Fruit fly (Drosophila melanogaster): ENCODE data around the gene CG43335.

Gene CG43335

DNA sequence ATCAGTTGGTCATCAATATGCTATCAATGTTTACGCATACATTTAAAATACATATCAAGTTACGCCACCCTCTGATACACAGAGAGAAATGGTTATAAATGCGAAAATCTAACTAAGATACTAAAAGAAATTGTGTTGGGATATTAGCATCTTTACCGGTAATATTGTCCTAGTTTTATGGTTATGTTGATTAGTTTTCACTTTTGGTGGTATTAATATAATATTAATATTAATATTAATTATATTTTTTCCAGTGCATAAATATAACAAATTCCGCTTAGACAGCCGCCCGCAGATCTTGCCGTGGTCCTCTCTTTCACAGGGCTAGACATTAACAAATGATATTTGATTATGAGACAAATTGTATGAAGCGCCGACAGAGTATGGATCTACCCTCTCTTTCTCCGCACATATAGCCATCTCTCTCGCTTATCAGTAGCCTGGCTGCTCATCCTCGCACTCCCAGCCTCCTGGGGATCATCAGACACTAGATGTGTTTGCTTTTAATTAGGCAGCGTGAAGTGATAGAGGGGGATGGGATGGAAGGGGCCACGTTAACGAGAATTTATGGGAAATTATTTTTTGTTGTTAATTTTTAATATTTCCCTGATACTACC is 17.5 kb downstream of the CG43335 start (continued):
- TF ChIP-seq ATbp (GFP tag; optimal IDR thresholded peaks at IDR 0.05) (no peak), Dip3 (GFP tag; optimal IDR thresholded peaks at IDR 0.05) (no peak), Ravus (GFP tag; IDR thresholded peaks at IDR 0.05) (no peak), Trl (optimal IDR thresholded peaks at IDR 0.05) (no peak), Trl (GFP tag; optimal IDR thresholded peaks at IDR 0.05) (no peak), CG10209 (GFP tag; optimal IDR thresholded peaks at IDR 0.05) (peak; percentile 36), CG13424 (tag; optimal IDR thresholded peaks at IDR 0.05) (peak; percentile 30), Gsc (GFP tag; IDR thresholded peaks at IDR 0.05) (no peak; the same call in 1 of the 2 replicates), unc-4 (GFP tag; IDR thresholded peaks at IDR 0.05; ENCODE audit: partially characterized antibody) (no peak), CG9609 (GFP tag; optimal IDR thresholded peaks at IDR 0.05) (no peak), HLHmδ (GFP tag; optimal IDR thresholded peaks at IDR 0.05) (no peak), kni (GFP tag; optimal IDR thresholded peaks at IDR 0.05) (no peak), gce (GFP tag; IDR thresholded peaks at IDR 0.05) (no peak), Atf6 (GFP tag; IDR thresholded peaks at IDR 0.05) (no peak), ham (GFP tag; IDR thresholded peaks at IDR 0.05) (no peak), pfk (GFP tag; optimal IDR thresholded peaks at IDR 0.05) (no peak), CG4328 (GFP tag; optimal IDR thresholded peaks at IDR 0.05) (no peak), CG2129 (GFP tag; IDR thresholded peaks at IDR 0.05; ENCODE audit: partially characterized antibody) (no peak), CG8089 (GFP tag; optimal IDR thresholded peaks at IDR 0.05) (no peak), Dp (GFP tag; optimal IDR thresholded peaks at IDR 0.05) (no peak), pnt (GFP tag; optimal IDR thresholded peaks at IDR 0.05) (no peak), exex (tag; optimal IDR thresholded peaks at IDR 0.05) (no peak), CG8290 (GFP tag; optimal IDR thresholded peaks at IDR 0.05) (peak; percentile 12), CG8290 (tag; optimal IDR thresholded peaks at IDR 0.05) (no peak), kay (GFP tag; optimal IDR thresholded peaks at IDR 0.05) (no peak), D19A (tag; optimal IDR thresholded peaks at IDR 0.05) (peak; percentile 73), CG17612 (GFP tag; IDR thresholded peaks at IDR 0.05) (no peak), CG12236 (GFP tag; optimal IDR thresholded peaks at IDR 0.05) (no peak), ac (GFP tag; optimal IDR thresholded peaks at IDR 0.05) (peak; percentile 10), CG18011 (GFP tag; optimal IDR thresholded peaks at IDR 0.05) (no peak), fd64A (GFP tag; optimal IDR thresholded peaks at IDR 0.05) (no peak), scrt (GFP tag; optimal IDR thresholded peaks at IDR 0.05) (no peak), Hr51 (GFP tag; optimal IDR thresholded peaks at IDR 0.05) (no peak), CG32772 (GFP tag; IDR thresholded peaks at IDR 0.05) (no peak), Neu2 (GFP tag; optimal IDR thresholded peaks at IDR 0.05; ENCODE audit: borderline replicate concordance) (no peak), CG15269 (tag; optimal IDR thresholded peaks at IDR 0.05) (no peak), CG16813 (GFP tag; IDR thresholded peaks at IDR 0.05; ENCODE audit: partially characterized antibody) (no peak), HmgZ (tag; optimal IDR thresholded peaks at IDR 0.05) (no peak), insv (GFP tag; optimal IDR thresholded peaks at IDR 0.05) (no peak), Sry-δ (GFP tag; optimal IDR thresholded peaks at IDR 0.05) (no peak), cg (GFP tag; optimal IDR thresholded peaks at IDR 0.05) (no peak), gro (GFP tag; optimal IDR thresholded peaks at IDR 0.05) (no peak), sr (GFP tag; IDR thresholded peaks at IDR 0.05) (no peak), CG31365 (tag; optimal IDR thresholded peaks at IDR 0.05) (no peak), Dip2 (GFP tag; IDR thresholded peaks at IDR 0.05) (no peak), bowl (GFP tag; IDR thresholded peaks at IDR 0.05) (no peak), CG34376 (GFP tag; optimal IDR thresholded peaks at IDR 0.05) (no peak), CG34224 (GFP tag; IDR thresholded peaks at IDR 0.05; ENCODE audit: partially characterized antibody) (no peak), cad (GFP tag; optimal IDR thresholded peaks at IDR 0.05) (no peak), CG9932 (GFP tag; IDR thresholded peaks at IDR 0.05) (no peak), sd (tag; optimal IDR thresholded peaks at IDR 0.05) (no peak)
